Fruit fly (Drosophila melanogaster): Measurements from ENCODE around the gene CG1578.

CG1578 gene

dm6 chrX:11775987-11776587 lies 40.3 kb downstream of the CG1578 start:
- TF ChIP-seq mam (GFP tag; optimal IDR thresholded peaks at IDR 0.05) (peak; percentile 1), CG30020 (tag; optimal IDR thresholded peaks at IDR 0.05) (peak; percentile 7), peb (GFP tag; IDR thresholded peaks at IDR 0.05) (peak; percentile 27; the same call in 1 of the 2 replicates), Nf-YB (GFP tag; optimal IDR thresholded peaks at IDR 0.05) (no peak), CG17912 (GFP tag; optimal IDR thresholded peaks at IDR 0.05) (no peak), CG34422 (GFP tag; IDR thresholded peaks at IDR 0.05) (peak; percentile 49; the same call in 1 of the 3 replicates), nerfin-1 (tag; optimal IDR thresholded peaks at IDR 0.05) (peak; percentile 43), Ptx1 (GFP tag; IDR thresholded peaks at IDR 0.05) (peak; percentile 58), Hmr (GFP tag; optimal IDR thresholded peaks at IDR 0.05) (peak; percentile 4), HmgD (GFP tag; optimal IDR thresholded peaks at IDR 0.05) (no peak), CG17385 (GFP tag; optimal IDR thresholded peaks at IDR 0.05) (peak; percentile 36), tin (GFP tag; optimal IDR thresholded peaks at IDR 0.05) (peak; percentile 55), HmgZ (tag; optimal IDR thresholded peaks at IDR 0.05) (no peak), corto (GFP tag; optimal IDR thresholded peaks at IDR 0.05) (peak; percentile 38), H15 (GFP tag; IDR thresholded peaks at IDR 0.05) (0 out of 3 replicates have a peak, but pooled peaks have one; percentile 31), tll (GFP tag; optimal IDR thresholded peaks at IDR 0.05) (no peak), Pdp1 (GFP tag; optimal IDR thresholded peaks at IDR 0.05) (peak in 1 of 2 experiments; percentile 48), bcd (GFP tag; optimal IDR thresholded peaks at IDR 0.05) (peak; percentile 55), kni (GFP tag; optimal IDR thresholded peaks at IDR 0.05) (peak; percentile 8), Blimp-1 (GFP tag; optimal IDR thresholded peaks at IDR 0.05) (peak; percentile 61), Vsx1 (GFP tag; optimal IDR thresholded peaks at IDR 0.05) (no peak), pros (GFP tag; optimal IDR thresholded peaks at IDR 0.05) (no peak), CG8290 (GFP tag; optimal IDR thresholded peaks at IDR 0.05) (peak; percentile 23), CG8290 (tag; optimal IDR thresholded peaks at IDR 0.05) (peak in 1 of 2 experiments; percentile 18), Ets65A (GFP tag) (peak; percentile 57), CG31365 (tag; optimal IDR thresholded peaks at IDR 0.05) (no peak), fd64A (GFP tag; optimal IDR thresholded peaks at IDR 0.05) (peak; percentile 38), unpg (GFP tag; optimal IDR thresholded peaks at IDR 0.05) (peak; percentile 55), sens (GFP tag) (peak; percentile 92), CG13424 (tag; optimal IDR thresholded peaks at IDR 0.05) (peak; percentile 64), H2.0 (GFP tag; IDR thresholded peaks at IDR 0.05) (0 out of 2 replicates have a peak, but pooled peaks have one; percentile 15), CG12155 (GFP tag; optimal IDR thresholded peaks at IDR 0.05) (no peak), CG10979 (tag; optimal IDR thresholded peaks at IDR 0.05) (peak; percentile 82), caup (GFP tag; optimal IDR thresholded peaks at IDR 0.05; ENCODE audit: severe bottlenecking) (peak; percentile 3), CG32772 (GFP tag; IDR thresholded peaks at IDR 0.05) (peak; percentile 36; the same call in 1 of the 2 replicates), CG5245 (GFP tag; optimal IDR thresholded peaks at IDR 0.05) (peak; percentile 38), CG12391 (tag; optimal IDR thresholded peaks at IDR 0.05) (peak; percentile 57), Trl (optimal IDR thresholded peaks at IDR 0.05) (peak in 1 of 2 experiments; percentile 18), Trl (GFP tag; optimal IDR thresholded peaks at IDR 0.05) (peak; percentile 24), chif (GFP tag; optimal IDR thresholded peaks at IDR 0.05) (peak in 1 of 2 experiments; percentile 55), Doc2 (GFP tag; IDR thresholded peaks at IDR 0.05) (no peak), CG6689 (GFP tag; IDR thresholded peaks at IDR 0.05) (peak; percentile 63), jing (GFP tag; optimal IDR thresholded peaks at IDR 0.05) (peak; percentile 32), Dp (GFP tag; optimal IDR thresholded peaks at IDR 0.05) (no peak), CG8089 (GFP tag; optimal IDR thresholded peaks at IDR 0.05) (peak; percentile 15), nom (GFP tag; optimal IDR thresholded peaks at IDR 0.05) (peak; percentile 92), CG16815 (GFP tag; optimal IDR thresholded peaks at IDR 0.05) (peak; percentile 63), CG11696 (GFP tag; IDR thresholded peaks at IDR 0.05) (no peak), CG8388 (GFP tag; optimal IDR thresholded peaks at IDR 0.05) (peak; percentile 50)

All from whole organism, embryonic.